Worm (Caenorhabditis elegans) whole organism, L3 larva: ENCODE data around the gene clec-177.

Experiments used
- ZK546.5 ChIP-seq: sonication (generic microtip); optimal IDR thresholded peaks from 2 replicates; lab custom pipeline; 2017; ENCODE audit warnings: missing biosample characterization, missing genetic modification characterization
- aly-2 ChIP-seq: fragments of 150-350 bp; optimal IDR thresholded peaks from 2 replicates; lab custom pipeline; 2014; ENCODE audit warnings: missing biosample characterization, missing genetic modification characterization
- ama-1 ChIP-seq: fragments of 150-350 bp; optimal IDR thresholded peaks from 2 replicates; lab custom pipeline; 2018
- ceh-16 ChIP-seq: sonication (generic microtip); optimal IDR thresholded peaks from 2 replicates; lab custom pipeline; 2017; ENCODE audit warnings: missing biosample characterization, missing genetic modification characterization
- ceh-28 ChIP-seq: fragments of 150-350 bp; optimal IDR thresholded peaks from 2 replicates; lab custom pipeline; 2014; ENCODE audit warnings: missing biosample characterization, missing genetic modification reagents, missing genetic modification characterization
- ceh-82 ChIP-seq: fragments of 150-350 bp; optimal IDR thresholded peaks from 2 replicates; lab custom pipeline; 2014; ENCODE audit warnings: missing biosample characterization, missing genetic modification characterization
- ceh-9 ChIP-seq: sonication (generic microtip); optimal IDR thresholded peaks from 2 replicates; lab custom pipeline; 2018; ENCODE audit warnings: missing biosample characterization, missing genetic modification characterization
- egl-27 ChIP-seq: sonication (generic microtip); optimal IDR thresholded peaks from 4 replicates; lab custom pipeline; 2017; ENCODE audit warnings: missing biosample characterization, missing genetic modification reagents, missing genetic modification characterization
- egl-5 ChIP-seq: fragments of 150-350 bp; optimal IDR thresholded peaks from 2 replicates; lab custom pipeline; 2017; ENCODE audit warnings: missing biosample characterization, missing genetic modification reagents, missing genetic modification characterization, inconsistent platforms
- elt-1 ChIP-seq: fragments of 150-350 bp; optimal IDR thresholded peaks from 2 replicates; lab custom pipeline; 2014; ENCODE audit warnings: missing biosample characterization, missing genetic modification characterization
- elt-2 ChIP-seq: sonication (generic microtip); optimal IDR thresholded peaks from 2 replicates; lab custom pipeline; 2016; ENCODE audit warnings: missing genetic modification reagents, mild to moderate bottlenecking, missing genetic modification characterization, missing compliant biosample characterization
- eor-1 ChIP-seq, 2 experiments: fragments of 150-350 bp; optimal IDR thresholded peaks; 2 replicates each; lab custom pipeline; 2014 to 2018; ENCODE audit warnings: missing biosample characterization in 2 of 2, missing genetic modification characterization in 2 of 2
- fkh-2 ChIP-seq: fragments of 150-350 bp; optimal IDR thresholded peaks from 2 replicates; lab custom pipeline; 2014; ENCODE audit warnings: missing biosample characterization, missing genetic modification reagents, missing genetic modification characterization
- fos-1 ChIP-seq: fragments of 150-350 bp; optimal IDR thresholded peaks from 2 replicates; lab custom pipeline; 2014; ENCODE audit warnings: missing biosample characterization, missing genetic modification characterization
- hmg-11 ChIP-seq: sonication (generic microtip); optimal IDR thresholded peaks from 2 replicates; lab custom pipeline; 2016; ENCODE audit warnings: missing genetic modification characterization, missing compliant biosample characterization
- lin-15B ChIP-seq: fragments of 150-350 bp; optimal IDR thresholded peaks from 2 replicates; lab custom pipeline; 2014; ENCODE audit warnings: missing biosample characterization, missing genetic modification characterization
- lsy-12 ChIP-seq: sonication (generic microtip); optimal IDR thresholded peaks from 2 replicates; lab custom pipeline; 2016; ENCODE audit warnings: mild to moderate bottlenecking, missing genetic modification characterization, missing compliant biosample characterization
- mdl-1 ChIP-seq: fragments of 150-350 bp; optimal IDR thresholded peaks from 2 replicates; lab custom pipeline; 2014; ENCODE audit warnings: missing biosample characterization, missing genetic modification characterization
- mml-1 ChIP-seq: fragments of 150-350 bp; sonication (generic microtip); optimal IDR thresholded peaks from 3 replicates; lab custom pipeline; 2014; ENCODE audit warnings: missing biosample characterization, missing genetic modification characterization
- nfya-1 ChIP-seq: sonication (generic microtip); optimal IDR thresholded peaks from 2 replicates; lab custom pipeline; 2017; ENCODE audit warnings: missing genetic modification characterization, mild to moderate bottlenecking, missing compliant biosample characterization, antibody characterized with exemption, moderate library complexity; ENCODE audit not compliant: insufficient read depth
- nhr-11 ChIP-seq: fragments of 150-350 bp; optimal IDR thresholded peaks from 2 replicates; lab custom pipeline; 2014; ENCODE audit warnings: missing biosample characterization, missing genetic modification characterization
- nhr-12 ChIP-seq: fragments of 150-350 bp; optimal IDR thresholded peaks from 2 replicates; lab custom pipeline; 2014; ENCODE audit warnings: missing biosample characterization, missing genetic modification characterization
- nhr-28 ChIP-seq: fragments of 150-350 bp; optimal IDR thresholded peaks from 2 replicates; lab custom pipeline; 2014; ENCODE audit warnings: missing biosample characterization, missing genetic modification characterization
- nhr-43 ChIP-seq: sonication (generic microtip); optimal IDR thresholded peaks from 2 replicates; lab custom pipeline; 2016; ENCODE audit warnings: mild to moderate bottlenecking, missing genetic modification characterization, missing compliant biosample characterization; ENCODE audit not compliant: poor library complexity, severe bottlenecking
- nhr-67 ChIP-seq: fragments of 150-350 bp; optimal IDR thresholded peaks from 2 replicates; lab custom pipeline; 2014; ENCODE audit warnings: missing biosample characterization, missing genetic modification characterization
- nhr-76 ChIP-seq: fragments of 150-350 bp; sonication (generic microtip); optimal IDR thresholded peaks from 5 replicates; lab custom pipeline; 2014; ENCODE audit warnings: missing biosample characterization, missing genetic modification characterization
- nhr-77 ChIP-seq: fragments of 150-350 bp; optimal IDR thresholded peaks from 2 replicates; lab custom pipeline; 2014; ENCODE audit warnings: missing biosample characterization, missing genetic modification characterization
- pqm-1 ChIP-seq: fragments of 150-350 bp; optimal IDR thresholded peaks from 2 replicates; lab custom pipeline; 2017; ENCODE audit warnings: missing biosample characterization, missing genetic modification characterization, inconsistent platforms
- sea-2 ChIP-seq: fragments of 150-350 bp; sonication (generic microtip); optimal IDR thresholded peaks from 4 replicates; lab custom pipeline; 2014; ENCODE audit warnings: missing biosample characterization, missing genetic modification reagents, missing genetic modification characterization
- skn-1 ChIP-seq: fragments of 150-350 bp; optimal IDR thresholded peaks from 2 replicates; lab custom pipeline; 2014; ENCODE audit warnings: missing biosample characterization, missing genetic modification characterization
- snpc-4 ChIP-seq: fragments of 150-350 bp; optimal IDR thresholded peaks from 2 replicates; lab custom pipeline; 2014; ENCODE audit warnings: missing biosample characterization, missing genetic modification characterization
- tbx-2 ChIP-seq: sonication (generic microtip); optimal IDR thresholded peaks from 2 replicates; lab custom pipeline; 2016; ENCODE audit warnings: mild to moderate bottlenecking, missing genetic modification characterization, missing compliant biosample characterization
- unc-39 ChIP-seq: sonication (generic microtip); optimal IDR thresholded peaks from 4 replicates; lab custom pipeline; 2017; ENCODE audit warnings: missing biosample characterization, missing genetic modification characterization
- unc-62 ChIP-seq: fragments of 150-350 bp; sonication (generic microtip); optimal IDR thresholded peaks from 4 replicates; lab custom pipeline; 2014; ENCODE audit warnings: missing biosample characterization, missing genetic modification reagents, missing genetic modification characterization
- zag-1 ChIP-seq: fragments of 150-350 bp; optimal IDR thresholded peaks from 2 replicates; lab custom pipeline; 2014; ENCODE audit warnings: missing biosample characterization, missing genetic modification characterization
- ztf-11 ChIP-seq: fragments of 150-350 bp; optimal IDR thresholded peaks from 2 replicates; lab custom pipeline; 2014; ENCODE audit warnings: missing biosample characterization, missing genetic modification characterization
- ztf-4 ChIP-seq: fragments of 150-350 bp; optimal IDR thresholded peaks from 2 replicates; lab custom pipeline; 2014; ENCODE audit warnings: missing biosample characterization, missing genetic modification characterization

The clec-177 gene

ce11 chrIV:4953887-4954286 is 32.5 kb upstream of the clec-177 start, which contains the start of gene str-163:
Gene str-163 (plus strand): TSS chrIV:4954187.
- TF ChIP-seq nhr-11 (tag; lab: Kevin White, UChicago): no peak
- TF ChIP-seq egl-27 (tag; lab: Kevin White, UChicago): no peak
- no peak for TF ChIP-seq pqm-1 (tag; lab: Kevin White, UChicago)

ce11 chrIV:4960623-4961022 is 25.7 kb upstream of the clec-177 start, which contains the start of gene str-164:
Gene str-164 (plus strand): TSS chrIV:4960735.
- TF ChIP-seq nhr-28 (tag; lab: Kevin White, UChicago) (no peak), pqm-1 (tag; lab: Kevin White, UChicago) (no peak), egl-27 (tag; lab: Kevin White, UChicago) (no peak), tbx-2 (tag; lab: Kevin White, UChicago) (no peak), zag-1 (tag; lab: Kevin White, UChicago) (no peak), ztf-4 (tag; lab: Kevin White, UChicago) (no peak), ceh-9 (tag; lab: Kevin White, UChicago) (no peak), nhr-67 (tag; lab: Kevin White, UChicago) (no peak), nhr-77 (tag; lab: Kevin White, UChicago) (no peak), egl-5 (tag; lab: Kevin White, UChicago) (no peak), nhr-12 (tag; lab: Kevin White, UChicago) (no peak), mml-1 (tag; lab: Kevin White, UChicago) (no peak)

ce11 chrIV:4963834-4964233 is 22.5 kb upstream of the clec-177 start, which contains the start of gene txt-3:
Gene txt-3 (plus strand): TSS chrIV:4963958.
- TF ChIP-seq hmg-11 (tag; lab: Kevin White, UChicago) (no peak), lin-15B (tag; lab: Kevin White, UChicago) (no peak), ceh-28 (tag; lab: Kevin White, UChicago) (no peak), ztf-11 (tag; lab: Kevin White, UChicago) (no peak), nhr-11 (tag; lab: Kevin White, UChicago) (no peak), elt-1 (tag; lab: Kevin White, UChicago) (no peak), egl-27 (tag; lab: Kevin White, UChicago) (no peak), unc-62 (no peak), nhr-77 (tag; lab: Kevin White, UChicago) (no peak), nhr-28 (tag; lab: Kevin White, UChicago) (no peak), lsy-12 (tag; lab: Kevin White, UChicago) (no peak), ama-1 (no peak), egl-5 (tag; lab: Kevin White, UChicago) (no peak), nfya-1 (tag; lab: Kevin White, UChicago) (no peak), ceh-82 (tag; lab: Kevin White, UChicago) (no peak), unc-39 (tag; lab: Kevin White, UChicago) (no peak)

ce11 chrIV:4969419-4969818 is 16.9 kb upstream of the clec-177 start, which contains the start of gene Y9C9A.13:
Gene Y9C9A.13 (minus strand): TSS chrIV:4969519.
- TF ChIP-seq nhr-11 (tag; lab: Kevin White, UChicago) (no peak), nhr-43 (tag; lab: Kevin White, UChicago) (no peak), sea-2 (GFP tag; lab: Kevin White, UChicago) (no peak), ceh-82 (tag; lab: Kevin White, UChicago) (no peak), fkh-2 (tag; lab: Kevin White, UChicago) (no peak), mml-1 (tag; lab: Kevin White, UChicago) (no peak), ztf-4 (tag; lab: Kevin White, UChicago) (no peak), egl-5 (tag; lab: Kevin White, UChicago) (no peak), snpc-4 (tag; lab: Kevin White, UChicago) (no peak), eor-1 (tag; optimal IDR thresholded peaks at IDR 0.05; lab: Kevin White, UChicago) (no peak), ceh-28 (tag; lab: Kevin White, UChicago) (no peak)
- TF ChIP-seq, all 47 proteins: peak for 0

- TF ChIP-seq fos-1 (tag; lab: Kevin White, UChicago): no peak
- TF ChIP-seq ZK546.5 (tag; lab: Kevin White, UChicago): no peak
- TF ChIP-seq aly-2: no peak
- TF ChIP-seq unc-62: no peak
- no peak for TF ChIP-seq sea-2 (GFP tag; lab: Kevin White, UChicago)
- no peak for TF ChIP-seq skn-1 (tag; lab: Kevin White, UChicago)
- TF ChIP-seq elt-2 (tag; lab: Kevin White, UChicago): no peak
- no peak for TF ChIP-seq egl-5 (tag; lab: Kevin White, UChicago)
- no peak for TF ChIP-seq fkh-2 (tag; lab: Kevin White, UChicago)
- TF ChIP-seq mdl-1 (tag; lab: Kevin White, UChicago): no peak
- no peak for TF ChIP-seq ceh-16
- TF ChIP-seq eor-1 (tag; optimal IDR thresholded peaks at IDR 0.05; lab: Kevin White, UChicago): no peak
- TF ChIP-seq nhr-76 (tag; lab: Kevin White, UChicago): no peak
- no peak for TF ChIP-seq ztf-11 (tag; lab: Kevin White, UChicago)
- TF ChIP-seq ceh-28 (tag; lab: Kevin White, UChicago): no peak
Measured at ce11 chrIV:4975995-4976394, 10.4 kb upstream of the clec-177 start, which contains the start of gene Y9C9A.16. Gene Y9C9A.16 (minus strand): TSS chrIV:4976125.
